Worm (Caenorhabditis elegans) whole organism, L2 larva: ENCODE results near the gene mog-3.
A peak's percentile ranks its signal among the peaks of the same experiment; 100 is the strongest.

Experiments
- F13H6.1 ChIP-seq: sonication (generic microtip); optimal IDR thresholded peaks from 2 replicates; lab custom pipeline; 2016; ENCODE audit warnings: missing genetic modification characterization, missing compliant biosample characterization
- R02D3.7 ChIP-seq: fragments of 150-350 bp; optimal IDR thresholded peaks from 2 replicates; lab custom pipeline; 2014; ENCODE audit warnings: missing biosample characterization, missing genetic modification characterization
- ZK546.5 ChIP-seq: sonication (generic microtip); optimal IDR thresholded peaks from 2 replicates; lab custom pipeline; 2017; ENCODE audit warnings: missing biosample characterization, missing genetic modification characterization
- alr-1 ChIP-seq: fragments of 150-350 bp; optimal IDR thresholded peaks from 2 replicates; lab custom pipeline; 2014; ENCODE audit warnings: missing biosample characterization, missing genetic modification characterization
- aly-2 ChIP-seq: fragments of 150-350 bp; optimal IDR thresholded peaks from 2 replicates; lab custom pipeline; 2014; ENCODE audit warnings: missing biosample characterization, missing genetic modification characterization
- ama-1 ChIP-seq: fragments of 150-350 bp; optimal IDR thresholded peaks from 2 replicates; lab custom pipeline; 2018; ENCODE audit warnings: inconsistent platforms
- blmp-1 ChIP-seq: sonication (generic microtip); optimal IDR thresholded peaks from 2 replicates; lab custom pipeline; 2017; ENCODE audit warnings: missing genetic modification characterization, mild to moderate bottlenecking, missing compliant biosample characterization, antibody characterized with exemption, moderate library complexity; ENCODE audit not compliant: insufficient read depth
- crh-2 ChIP-seq: sonication (generic microtip); optimal IDR thresholded peaks from 2 replicates; lab custom pipeline; 2017; ENCODE audit warnings: missing biosample characterization, missing genetic modification characterization
- egl-27 ChIP-seq: sonication (generic microtip); optimal IDR thresholded peaks from 3 replicates; lab custom pipeline; 2017; ENCODE audit warnings: missing biosample characterization, missing genetic modification reagents, missing genetic modification characterization
- elt-1 ChIP-seq: fragments of 150-350 bp; optimal IDR thresholded peaks from 2 replicates; lab custom pipeline; 2014; ENCODE audit warnings: missing biosample characterization, missing genetic modification characterization
- fos-1 ChIP-seq: fragments of 150-350 bp; optimal IDR thresholded peaks from 2 replicates; lab custom pipeline; 2014; ENCODE audit warnings: missing biosample characterization, missing genetic modification characterization
- gmeb-1 ChIP-seq: fragments of 150-350 bp; optimal IDR thresholded peaks from 2 replicates; lab custom pipeline; 2014; ENCODE audit warnings: missing biosample characterization, missing genetic modification characterization
- lin-11 ChIP-seq: fragments of 150-350 bp; sonication (generic microtip); optimal IDR thresholded peaks from 2 replicates; lab custom pipeline; 2014; ENCODE audit warnings: missing biosample characterization, missing genetic modification characterization, inconsistent platforms, mixed read lengths
- lin-13 ChIP-seq: fragments of 150-350 bp; optimal IDR thresholded peaks from 2 replicates; lab custom pipeline; 2014; ENCODE audit warnings: missing biosample characterization, missing genetic modification reagents, missing genetic modification characterization
- lin-39 ChIP-seq: fragments of 150-350 bp; optimal IDR thresholded peaks from 2 replicates; lab custom pipeline; 2014; ENCODE audit warnings: missing biosample characterization, missing genetic modification reagents, missing genetic modification characterization
- lsy-2 ChIP-seq, 2 experiments: fragments of 150-350 bp in 1 of 2; sonication (generic microtip) in 1 of 2; optimal IDR thresholded peaks; 2 replicates each; lab custom pipeline; 2014 to 2017; ENCODE audit warnings: missing biosample characterization in 2 of 2, missing genetic modification characterization in 2 of 2
- mab-5 ChIP-seq: fragments of 150-350 bp; optimal IDR thresholded peaks from 2 replicates; lab custom pipeline; 2014; ENCODE audit warnings: missing biosample characterization, missing genetic modification characterization
- mbf-1 ChIP-seq: sonication (generic microtip); optimal IDR thresholded peaks from 2 replicates; lab custom pipeline; 2017; ENCODE audit warnings: missing biosample characterization, missing genetic modification characterization
- mdl-1 ChIP-seq, 2 experiments: fragments of 150-350 bp in 1 of 2; sonication (generic microtip) in 1 of 2; optimal IDR thresholded peaks; 2 replicates each; lab custom pipeline; 2017; ENCODE audit warnings: missing biosample characterization in 2 of 2, missing genetic modification characterization in 2 of 2
- nhr-10 ChIP-seq: sonication (generic microtip); optimal IDR thresholded peaks from 2 replicates; lab custom pipeline; 2017; ENCODE audit warnings: missing biosample characterization, missing genetic modification characterization
- nhr-12 ChIP-seq: fragments of 150-350 bp; optimal IDR thresholded peaks from 2 replicates; lab custom pipeline; 2014; ENCODE audit warnings: missing biosample characterization, missing genetic modification characterization
- nhr-129 ChIP-seq: fragments of 150-350 bp; optimal IDR thresholded peaks from 2 replicates; lab custom pipeline; 2014; ENCODE audit warnings: missing biosample characterization, missing genetic modification characterization
- nhr-21 ChIP-seq: fragments of 150-350 bp; optimal IDR thresholded peaks from 2 replicates; lab custom pipeline; 2014; ENCODE audit warnings: missing biosample characterization, missing genetic modification characterization
- nhr-23 ChIP-seq: fragments of 150-350 bp; optimal IDR thresholded peaks from 2 replicates; lab custom pipeline; 2014; ENCODE audit warnings: missing biosample characterization, missing genetic modification reagents, missing genetic modification characterization
- nhr-237 ChIP-seq: fragments of 150-350 bp; optimal IDR thresholded peaks from 2 replicates; lab custom pipeline; 2014; ENCODE audit warnings: missing biosample characterization, missing genetic modification characterization
- nhr-25 ChIP-seq: fragments of 150-350 bp; sonication (generic microtip); optimal IDR thresholded peaks from 3 replicates; lab custom pipeline; 2014; ENCODE audit warnings: missing biosample characterization, missing genetic modification characterization
- peb-1 ChIP-seq: fragments of 150-350 bp; optimal IDR thresholded peaks from 2 replicates; lab custom pipeline; 2014; ENCODE audit warnings: missing biosample characterization, missing genetic modification characterization
- sem-4 ChIP-seq: fragments of 150-350 bp; optimal IDR thresholded peaks from 2 replicates; lab custom pipeline; 2014; ENCODE audit warnings: missing biosample characterization, missing genetic modification reagents, missing genetic modification characterization
- skn-1 ChIP-seq: sonication (generic microtip); optimal IDR thresholded peaks from 2 replicates; lab custom pipeline; 2017; ENCODE audit warnings: missing biosample characterization, missing genetic modification characterization
- sma-3 ChIP-seq: sonication (generic microtip); optimal IDR thresholded peaks from 2 replicates; lab custom pipeline; 2016; ENCODE audit warnings: missing genetic modification reagents, missing genetic modification characterization, missing compliant biosample characterization
- sma-9 ChIP-seq, 2 experiments: fragments of 150-350 bp in 1 of 2; sonication (generic microtip) in 1 of 2; optimal IDR thresholded peaks; 2 replicates each; lab custom pipeline; 2014 to 2016; ENCODE audit warnings: missing genetic modification characterization in 2 of 2, mild to moderate bottlenecking in 1 of 2, missing biosample characterization in 1 of 2, missing compliant biosample characterization in 1 of 2, missing genetic modification reagents in 1 of 2, moderate library complexity in 1 of 2
- snpc-4 ChIP-seq: fragments of 150-350 bp; optimal IDR thresholded peaks from 2 replicates; lab custom pipeline; 2014; ENCODE audit warnings: missing biosample characterization, missing genetic modification characterization
- unc-39 ChIP-seq: fragments of 150-350 bp; optimal IDR thresholded peaks from 2 replicates; lab custom pipeline; 2014; ENCODE audit warnings: missing biosample characterization, missing genetic modification characterization
- unc-55 ChIP-seq: fragments of 150-350 bp; sonication (generic microtip); optimal IDR thresholded peaks from 3 replicates; lab custom pipeline; 2014; ENCODE audit warnings: missing biosample characterization, missing genetic modification reagents, missing genetic modification characterization
- unc-62 ChIP-seq: fragments of 150-350 bp; optimal IDR thresholded peaks from 2 replicates; lab custom pipeline; 2014; ENCODE audit warnings: missing biosample characterization, missing genetic modification reagents, missing genetic modification characterization
- ztf-1 ChIP-seq: fragments of 200-800 bp; sonication (Bioruptor generic); conservative IDR thresholded peaks from 2 replicates; pipeline ENCODE4 v1.3.6; 2022; ENCODE audit warnings: missing genetic modification characterization, missing compliant biosample characterization
- ztf-11 ChIP-seq: sonication (generic microtip); optimal IDR thresholded peaks from 2 replicates; lab custom pipeline; 2017; ENCODE audit warnings: missing biosample characterization, missing genetic modification characterization
- ztf-4 ChIP-seq: fragments of 150-350 bp; optimal IDR thresholded peaks from 2 replicates; lab custom pipeline; 2014; ENCODE audit warnings: missing biosample characterization, missing genetic modification characterization

mog-3 gene

DNA sequence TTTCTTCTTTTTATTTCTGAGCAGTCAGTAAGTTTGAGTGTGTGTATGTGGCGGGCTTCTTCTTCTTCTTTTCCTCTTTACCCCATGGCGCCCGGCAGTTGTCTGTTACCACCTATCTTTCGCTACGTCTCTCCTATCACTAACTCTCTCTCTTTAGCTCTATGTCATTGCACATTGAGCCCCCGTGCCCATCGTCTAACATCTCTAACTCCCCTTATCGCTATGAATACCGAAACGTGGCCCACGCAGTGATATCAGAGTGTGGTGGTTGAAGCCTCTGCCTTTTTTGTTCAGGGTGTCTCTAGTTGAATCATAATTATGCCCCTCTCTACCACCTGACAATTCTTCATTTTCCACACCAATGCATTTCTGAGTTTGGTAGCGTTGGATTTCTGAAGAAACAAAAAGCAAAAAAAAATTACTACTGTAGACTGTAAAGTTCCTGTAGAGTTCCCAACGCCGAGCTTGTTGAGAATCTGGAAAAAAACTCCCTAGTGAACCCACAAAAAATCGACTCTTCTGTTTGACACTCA, 26.2 kb downstream of the mog-3 start:
- TF ChIP-seq nhr-12: no peak
- TF ChIP-seq sem-4: no peak
- TF ChIP-seq fos-1: peak; percentile 6
- no peak for TF ChIP-seq lsy-2 (tag; optimal IDR thresholded peaks at IDR 0.05; lab: Kevin White, UChicago)
- peak; percentile 0 for TF ChIP-seq F13H6.1 (tag; lab: Kevin White, UChicago)
- no peak for TF ChIP-seq lin-13 (GFP tag; lab: Kevin White, UChicago)
- no peak for TF ChIP-seq unc-39
- TF ChIP-seq ZK546.5 (tag; lab: Kevin White, UChicago): no peak
- TF ChIP-seq nhr-23 (tag; lab: Kevin White, UChicago): no peak
- no peak for TF ChIP-seq ama-1
- no peak for TF ChIP-seq mbf-1 (tag; lab: Kevin White, UChicago)
- no peak for TF ChIP-seq nhr-25
- TF ChIP-seq nhr-21 (tag; lab: Kevin White, UChicago): no peak
- TF ChIP-seq lin-39: no peak
- no peak for TF ChIP-seq ztf-4 (tag; lab: Kevin White, UChicago)
- TF ChIP-seq blmp-1 (tag; lab: Kevin White, UChicago): no peak
- TF ChIP-seq lin-11 (tag; lab: Kevin White, UChicago): no peak
- TF ChIP-seq ztf-1: no peak
- no peak for TF ChIP-seq R02D3.7
- TF ChIP-seq snpc-4 (tag; lab: Kevin White, UChicago): no peak
- TF ChIP-seq sma-3 (GFP tag; lab: Kevin White, UChicago): no peak
- TF ChIP-seq nhr-129: peak; percentile 28
- TF ChIP-seq elt-1: no peak
- peak; percentile 32 for TF ChIP-seq crh-2
- no peak for TF ChIP-seq egl-27 (tag; lab: Kevin White, UChicago)
- TF ChIP-seq skn-1: no peak
- no peak for TF ChIP-seq ztf-11 (tag; lab: Kevin White, UChicago)
- no peak for TF ChIP-seq nhr-237 (tag; lab: Kevin White, UChicago)
- no peak for TF ChIP-seq alr-1 (tag; lab: Kevin White, UChicago)
- no peak for TF ChIP-seq mdl-1 (tag; optimal IDR thresholded peaks at IDR 0.05; lab: Kevin White, UChicago)
- no peak for TF ChIP-seq nhr-10 (tag; lab: Kevin White, UChicago)
- TF ChIP-seq sma-9 (GFP tag; optimal IDR thresholded peaks at IDR 0.05; lab: Kevin White, UChicago): peak; percentile 19
- no peak for TF ChIP-seq sma-9 (tag; optimal IDR thresholded peaks at IDR 0.05; lab: Kevin White, UChicago)
- TF ChIP-seq peb-1: no peak
- TF ChIP-seq unc-62 (GFP tag; lab: Kevin White, UChicago): no peak
- TF ChIP-seq unc-55 (GFP tag; lab: Kevin White, UChicago): no peak
- no peak for TF ChIP-seq gmeb-1

DNA sequence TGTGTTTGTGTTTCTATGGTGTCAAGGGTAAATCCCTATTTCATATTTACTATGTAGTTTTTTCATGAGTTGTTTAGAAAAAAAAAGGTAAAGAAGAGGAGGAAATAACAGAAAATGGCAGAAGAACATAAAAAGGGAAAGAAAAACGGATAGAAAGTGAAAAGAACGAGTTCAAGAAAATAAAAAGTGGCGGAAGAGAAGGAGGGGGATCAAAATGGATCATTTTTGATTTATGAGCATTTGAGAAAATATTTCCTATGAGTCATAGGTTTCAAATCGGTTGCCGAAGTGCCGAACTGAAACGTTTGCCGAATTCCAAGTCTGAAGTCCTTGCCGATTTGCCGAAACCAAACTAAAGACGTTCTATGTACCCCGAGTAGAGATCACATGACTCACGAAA, 30.4 kb downstream of the mog-3 start:
- TF ChIP-seq R02D3.7 (no peak), alr-1 (tag; lab: Kevin White, UChicago) (no peak), ztf-4 (tag; lab: Kevin White, UChicago) (no peak), snpc-4 (tag; lab: Kevin White, UChicago) (no peak), fos-1 (peak; percentile 3), lin-11 (tag; lab: Kevin White, UChicago) (no peak), unc-55 (GFP tag; lab: Kevin White, UChicago) (peak; percentile 52), mab-5 (tag; lab: Kevin White, UChicago) (peak; percentile 71), crh-2 (no peak), nhr-129 (no peak), aly-2 (no peak), elt-1 (no peak), ZK546.5 (tag; lab: Kevin White, UChicago) (no peak), lin-13 (GFP tag; lab: Kevin White, UChicago) (no peak)

DNA sequence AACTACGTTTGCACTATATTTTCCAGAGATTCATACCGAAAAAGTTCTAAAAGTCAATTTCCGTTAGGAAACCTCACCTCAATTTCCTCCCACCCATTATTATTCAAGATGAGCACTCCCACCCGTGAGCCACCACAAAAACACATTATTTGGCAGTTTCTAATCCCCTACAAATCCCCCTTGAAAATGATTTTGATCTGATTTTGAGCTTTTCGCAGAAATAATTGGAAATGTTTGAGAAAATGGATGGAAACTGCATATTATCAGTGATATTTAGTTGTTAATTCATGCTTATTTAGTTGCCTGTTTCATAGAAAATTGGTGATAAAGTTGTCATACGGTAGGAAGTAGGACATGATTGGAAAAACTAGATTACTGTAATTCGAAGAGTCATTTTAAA, 32.1 kb downstream of the mog-3 start:
- peak; percentile 37 for TF ChIP-seq unc-55 (GFP tag; lab: Kevin White, UChicago)
- no peak for TF ChIP-seq blmp-1 (tag; lab: Kevin White, UChicago)

DNA sequence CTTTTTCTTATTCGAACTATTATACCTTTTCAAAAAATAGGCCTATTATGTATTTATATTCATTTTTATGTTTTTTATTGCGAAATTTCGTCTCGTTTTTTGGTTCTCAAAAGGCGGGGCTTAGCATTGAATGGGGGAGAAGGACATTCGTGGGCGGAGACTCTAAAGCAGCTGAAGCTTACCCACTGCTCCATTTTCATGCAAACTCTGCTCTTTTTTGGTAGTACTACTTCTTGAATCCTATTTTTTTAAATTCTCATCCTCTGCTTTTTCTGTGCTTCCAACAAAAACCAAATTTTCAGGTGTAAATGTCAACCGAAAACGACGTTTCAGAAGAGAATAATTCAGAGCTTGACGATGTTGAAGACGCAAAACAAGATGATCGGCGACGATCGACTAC, 33.0 kb downstream of the mog-3 start, which contains the start of gene ZK121.2:
TSS of gene ZK121.2 (plus strand) at position 301 of the 400 bp plus-strand sequence.
- TF ChIP-seq unc-55 (GFP tag; lab: Kevin White, UChicago) (peak; percentile 31), mbf-1 (tag; lab: Kevin White, UChicago) (no peak)
- TF ChIP-seq, all 48 proteins: peak for 1
